Worm (Caenorhabditis elegans) whole organism, L4/young adult: Measurements from ENCODE around the gene jmjd-3.1.

Experiments used
- W03F9.2 ChIP-seq: fragments of 150-350 bp; optimal IDR thresholded peaks from 2 replicates; lab custom pipeline; 2014; ENCODE audit warnings: missing biosample characterization, missing genetic modification characterization
- dao-5 ChIP-seq: sonication (generic microtip); optimal IDR thresholded peaks from 2 replicates; lab custom pipeline; 2016; ENCODE audit warnings: missing genotype, missing genetic modification characterization, moderate library complexity, missing compliant biosample characterization

ce11 chrX:8564451-8564795 lies 6.4 kb upstream of the jmjd-3.1 start:
- TF ChIP-seq W03F9.2 (no peak), dao-5 (no peak)
